Fruit fly (Drosophila melanogaster) Kc167 (cell line): ENCODE data around the gene CG7246.

Experiments used
- Myc ChIP-seq: fragments of >200 bp; optimal IDR thresholded peaks from 2 replicates; lab custom pipeline; 2017; ENCODE audit warnings: missing external identifiers
- Sin3A ChIP-seq: fragments of >200 bp; optimal IDR thresholded peaks from 2 replicates; lab custom pipeline; 2018; ENCODE audit warnings: missing external identifiers
- h ChIP-seq: fragments of >200 bp; optimal IDR thresholded peaks from 3 replicates; lab custom pipeline; 2018; ENCODE audit warnings: missing external identifiers
- insv ChIP-seq: fragments of >200 bp; optimal IDR thresholded peaks from 3 replicates; lab custom pipeline; 2018; ENCODE audit warnings: missing external identifiers
- psq ChIP-seq: fragments of >200 bp; optimal IDR thresholded peaks from 2 replicates; lab custom pipeline; 2017; ENCODE audit warnings: missing external identifiers
- ttk ChIP-seq: sonication (Bioruptor generic); optimal IDR thresholded peaks from 2 replicates; lab custom pipeline; 2017; ENCODE audit warnings: missing external identifiers

DNA sequence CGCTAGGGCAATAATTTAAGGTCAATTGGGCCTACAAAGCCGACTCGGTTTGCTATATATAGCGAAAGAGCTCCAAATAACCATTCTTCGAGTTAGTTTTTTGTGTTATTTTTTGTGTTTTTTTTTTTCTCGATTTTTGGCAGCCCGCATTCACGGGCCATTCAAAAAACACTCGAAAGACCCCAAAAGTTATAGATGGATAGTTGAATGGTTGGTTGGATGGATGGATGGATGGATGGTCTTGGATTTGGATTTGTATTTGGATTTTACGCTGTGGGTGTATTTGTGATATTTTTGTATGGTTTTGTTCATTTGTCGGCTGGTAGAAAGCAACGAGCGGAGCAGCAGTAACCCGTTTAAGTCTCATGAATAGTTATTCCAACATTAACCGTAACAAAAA, 16.8 kb downstream of the CG7246 start:
- no peak for TF ChIP-seq insv
- TF ChIP-seq Sin3A, result no peak
- TF ChIP-seq psq, result no peak
- no peak for TF ChIP-seq ttk (lab: Kevin White, UChicago)
- TF ChIP-seq Myc, result no peak
- TF ChIP-seq h (lab: Kevin White, UChicago), result no peak
